Fruit fly (Drosophila melanogaster): ENCODE data around the gene CG32195.
A peak's percentile ranks its signal among the peaks of the same experiment; 100 is the strongest.

The CG32195 gene

dm6 chr3L:18101421-18101996 is 11.2 kb upstream of the CG32195 start:
- no peak for TF ChIP-seq CG11762 (GFP tag; optimal IDR thresholded peaks at IDR 0.05; ENCODE audit: insufficient read depth)
- peak; percentile 19 for TF ChIP-seq Eip75B (GFP tag; optimal IDR thresholded peaks at IDR 0.05)
- TF ChIP-seq esn (GFP tag; optimal IDR thresholded peaks at IDR 0.05) = peak; percentile 50
- TF ChIP-seq Ets96B (tag; optimal IDR thresholded peaks at IDR 0.05) = peak; percentile 6
- peak; percentile 3 for TF ChIP-seq CG3032 (tag; optimal IDR thresholded peaks at IDR 0.05)
- peak; percentile 1 for TF ChIP-seq net (GFP tag; optimal IDR thresholded peaks at IDR 0.05)
- peak; percentile 37 for TF ChIP-seq cyc (GFP tag; optimal IDR thresholded peaks at IDR 0.05)
- peak; percentile 46; the same call in 1 of the 3 replicates for TF ChIP-seq CG8119 (GFP tag; IDR thresholded peaks at IDR 0.05)
- no peak for TF ChIP-seq CG6808 (GFP tag; optimal IDR thresholded peaks at IDR 0.05)
- no peak for TF ChIP-seq CG16779 (tag; optimal IDR thresholded peaks at IDR 0.05)
- peak; percentile 79 for TF ChIP-seq svp (GFP tag)
- peak; percentile 65 for TF ChIP-seq Smox (GFP tag; optimal IDR thresholded peaks at IDR 0.05)
- TF ChIP-seq Hr4 (GFP tag; optimal IDR thresholded peaks at IDR 0.05) = peak; percentile 20
- peak; percentile 54 for TF ChIP-seq acj6 (GFP tag; optimal IDR thresholded peaks at IDR 0.05)
- no peak for TF ChIP-seq spab (GFP tag; optimal IDR thresholded peaks at IDR 0.05)
- peak; percentile 11 for TF ChIP-seq CG32006 (GFP tag; optimal IDR thresholded peaks at IDR 0.05)
- peak; percentile 30 for TF ChIP-seq achi (GFP tag; optimal IDR thresholded peaks at IDR 0.05)
- TF ChIP-seq topi (GFP tag; optimal IDR thresholded peaks at IDR 0.05) = peak; percentile 26
- peak; percentile 1 for TF ChIP-seq vri (GFP tag; optimal IDR thresholded peaks at IDR 0.05)
- TF ChIP-seq CG10669 (GFP tag; optimal IDR thresholded peaks at IDR 0.05) = no peak
- TF ChIP-seq Lpt (GFP tag; optimal IDR thresholded peaks at IDR 0.05) = no peak
- peak; percentile 34 for TF ChIP-seq Ets21C (GFP tag; optimal IDR thresholded peaks at IDR 0.05)
- TF ChIP-seq lz (GFP tag; optimal IDR thresholded peaks at IDR 0.05) = peak; percentile 50
- peak; percentile 20 for TF ChIP-seq CG31627 (GFP tag; optimal IDR thresholded peaks at IDR 0.05)
- TF ChIP-seq Sox102F (GFP tag; optimal IDR thresholded peaks at IDR 0.05) = peak; percentile 51
- no peak for TF ChIP-seq Hr38 (GFP tag; optimal IDR thresholded peaks at IDR 0.05)
- peak; percentile 9 for TF ChIP-seq OdsH (GFP tag; optimal IDR thresholded peaks at IDR 0.05)
- peak; percentile 59 for TF ChIP-seq Met (GFP tag; optimal IDR thresholded peaks at IDR 0.05)
- TF ChIP-seq CG6276 (GFP tag; optimal IDR thresholded peaks at IDR 0.05) = peak; percentile 20
- TF ChIP-seq dsx (GFP tag; optimal IDR thresholded peaks at IDR 0.05; ENCODE audit: poor library complexity, severe bottlenecking) = no peak
- TF ChIP-seq CG34406 (GFP tag; optimal IDR thresholded peaks at IDR 0.05) = peak; percentile 8
- 0 out of 3 replicates have a peak, but pooled peaks have one; percentile 37 for TF ChIP-seq CG6163 (GFP tag; IDR thresholded peaks at IDR 0.05)
- peak; percentile 26 for TF ChIP-seq pdm3 (GFP tag; optimal IDR thresholded peaks at IDR 0.05)
- peak; percentile 7 for TF ChIP-seq CG10631 (GFP tag; optimal IDR thresholded peaks at IDR 0.05)
- TF ChIP-seq Blimp-1 (GFP tag; optimal IDR thresholded peaks at IDR 0.05) = peak; percentile 20
- TF ChIP-seq CG8319 (GFP tag; optimal IDR thresholded peaks at IDR 0.05) = no peak
- TF ChIP-seq Eip78C (GFP tag) = peak; percentile 85
- TF ChIP-seq salr (GFP tag; optimal IDR thresholded peaks at IDR 0.05) = no peak
- TF ChIP-seq CG8632 (GFP tag; optimal IDR thresholded peaks at IDR 0.05) = no peak
- TF ChIP-seq Sox15 (GFP tag; optimal IDR thresholded peaks at IDR 0.05) = no peak
- TF ChIP-seq Hr39 (GFP tag; optimal IDR thresholded peaks at IDR 0.05) = peak; percentile 23
- TF ChIP-seq fd85E (GFP tag; optimal IDR thresholded peaks at IDR 0.05) = no peak
- peak; percentile 14 for TF ChIP-seq CG6854 (GFP tag; optimal IDR thresholded peaks at IDR 0.05)
- peak; percentile 18 for TF ChIP-seq Sox14 (GFP tag; optimal IDR thresholded peaks at IDR 0.05)
- no peak for TF ChIP-seq ss (GFP tag; optimal IDR thresholded peaks at IDR 0.05)
- TF ChIP-seq CG15336 (GFP tag; IDR thresholded peaks at IDR 0.05) = peak; percentile 50; the same call in 1 of the 2 replicates
- no peak for TF ChIP-seq CG11902 (GFP tag; optimal IDR thresholded peaks at IDR 0.05)
- no peak for TF ChIP-seq CG1621 (tag; optimal IDR thresholded peaks at IDR 0.05)

All from whole organism, prepupa.